Fruit fly (Drosophila melanogaster) whole organism, adult: ENCODE measurements around the gene Pmi.

Source experiments
- CG11617 ChIP-seq: fragments of 200-800 bp; sonication (Bioruptor generic); optimal IDR thresholded peaks from 2 replicates; lab custom pipeline; 2017; ENCODE audit warnings: mild to moderate bottlenecking, missing biosample characterization, missing genetic modification reagents, missing genetic modification characterization
- CG12768 ChIP-seq: fragments of 200-800 bp; sonication (Bioruptor generic); optimal IDR thresholded peaks from 2 replicates; lab custom pipeline; 2017; ENCODE audit warnings: missing biosample characterization, missing genetic modification characterization, mild to moderate bottlenecking, moderate library complexity, missing genetic modification reagents
- CG14711 ChIP-seq: fragments of 200-800 bp; sonication (Bioruptor generic); optimal IDR thresholded peaks from 2 replicates; lab custom pipeline; 2018; ENCODE audit warnings: missing biosample characterization, mild to moderate bottlenecking, missing genetic modification characterization, moderate library complexity
- CG1620 ChIP-seq: fragments of 200-800 bp; sonication (Bioruptor generic); optimal IDR thresholded peaks from 2 replicates; lab custom pipeline; 2016; ENCODE audit warnings: missing biosample characterization, missing genetic modification characterization
- CG33017 ChIP-seq: fragments of 200-800 bp; sonication (Bioruptor generic); optimal IDR thresholded peaks from 2 replicates; lab custom pipeline; 2018; ENCODE audit warnings: missing biosample characterization, mild to moderate bottlenecking, missing genetic modification characterization, moderate library complexity
- CG5204 ChIP-seq: fragments of 200-800 bp; sonication (Bioruptor generic); optimal IDR thresholded peaks from 2 replicates; lab custom pipeline; 2016; ENCODE audit warnings: missing biosample characterization, missing genetic modification characterization
- CG7045 ChIP-seq: fragments of 200-800 bp; sonication (Bioruptor generic); optimal IDR thresholded peaks from 2 replicates; lab custom pipeline; 2017; ENCODE audit warnings: missing biosample characterization, mild to moderate bottlenecking, missing genetic modification characterization
- CG7101 ChIP-seq: fragments of 200-800 bp; sonication (Bioruptor generic); optimal IDR thresholded peaks from 2 replicates; lab custom pipeline; 2018; ENCODE audit warnings: missing biosample characterization, mild to moderate bottlenecking, missing genetic modification characterization, moderate library complexity
- Clk ChIP-seq: fragments of 200-800 bp; sonication (Bioruptor generic); optimal IDR thresholded peaks from 2 replicates; lab custom pipeline; 2017; ENCODE audit warnings: missing biosample characterization, missing genetic modification characterization
- Crg-1 ChIP-seq: fragments of 200-800 bp; sonication (Bioruptor generic); optimal IDR thresholded peaks from 2 replicates; lab custom pipeline; 2016; ENCODE audit warnings: missing biosample characterization, missing genetic modification characterization
- Hr96 ChIP-seq: fragments of 200-800 bp; sonication (Bioruptor generic); optimal IDR thresholded peaks from 2 replicates; lab custom pipeline; 2016; ENCODE audit warnings: missing biosample characterization, missing genetic modification characterization
- Mnt ChIP-seq: fragments of 200-800 bp; sonication (Bioruptor generic); optimal IDR thresholded peaks from 2 replicates; lab custom pipeline; 2016; ENCODE audit warnings: missing biosample characterization, mild to moderate bottlenecking, missing genetic modification characterization
- bab1 ChIP-seq: fragments of 200-800 bp; sonication (Bioruptor generic); optimal IDR thresholded peaks from 3 replicates; lab custom pipeline; 2019; ENCODE audit warnings: missing biosample characterization, mild to moderate bottlenecking, missing genetic modification characterization, moderate library complexity
- cic ChIP-seq: fragments of 200-800 bp; sonication (Bioruptor generic); optimal IDR thresholded peaks from 2 replicates; lab custom pipeline; 2017; ENCODE audit warnings: missing biosample characterization, mild to moderate bottlenecking, missing genetic modification characterization, moderate library complexity
- cnc ChIP-seq, 2 experiments: fragments of >200 bp; optimal IDR thresholded peaks; 2 replicates each; lab custom pipeline; 2017
- kay ChIP-seq: fragments of 200-800 bp; sonication (Bioruptor generic); peaks from one replicate; lab custom pipeline; 2016; ENCODE audit warnings: missing biosample characterization, missing genetic modification characterization, borderline replicate concordance
- ovo ChIP-seq: fragments of 200-800 bp; sonication (Bioruptor generic); optimal IDR thresholded peaks from 2 replicates; lab custom pipeline; 2016; ENCODE audit warnings: missing biosample characterization, missing genetic modification characterization
- pad ChIP-seq: fragments of 200-800 bp; sonication (Bioruptor generic); optimal IDR thresholded peaks from 3 replicates; lab custom pipeline; 2017; ENCODE audit warnings: missing biosample characterization, missing genetic modification characterization, mild to moderate bottlenecking, moderate library complexity, missing genetic modification reagents
- tj ChIP-seq: fragments of 200-800 bp; sonication (Bioruptor generic); optimal IDR thresholded peaks from 3 replicates; lab custom pipeline; 2017; ENCODE audit warnings: missing biosample characterization, mild to moderate bottlenecking, missing genetic modification characterization, moderate library complexity
- toe ChIP-seq: fragments of 200-800 bp; sonication (Bioruptor generic); optimal IDR thresholded peaks from 2 replicates; lab custom pipeline; 2016; ENCODE audit warnings: missing biosample characterization, missing genetic modification characterization

Pmi gene

DNA sequence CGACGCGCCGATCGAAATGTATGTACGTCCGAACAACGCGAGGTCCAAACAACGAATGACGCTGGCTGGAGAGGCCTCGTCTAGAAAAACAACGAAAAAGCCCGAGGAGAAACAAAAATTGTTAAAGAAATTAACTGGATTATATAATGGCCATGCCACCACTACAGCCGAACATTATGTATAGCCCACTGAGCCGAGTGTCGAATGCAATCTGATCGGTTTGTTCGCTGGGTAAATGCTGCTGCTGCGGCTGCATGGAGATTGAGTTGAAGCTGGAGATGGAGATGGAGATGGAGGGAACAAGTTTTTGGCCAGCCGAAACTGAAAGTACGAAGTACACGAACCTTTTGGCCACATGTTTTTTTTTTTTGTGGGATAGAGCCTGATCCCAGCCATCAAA, 6.8 kb downstream of the Pmi start, which contains the start of gene Cralbp:
TSS of gene Cralbp (minus strand) at position 115 of the 400 bp plus-strand sequence.
- no peak for TF ChIP-seq toe (GFP tag; lab: Kevin White, UChicago)
- TF ChIP-seq pad (GFP tag; lab: Kevin White, UChicago), result no peak
- TF ChIP-seq CG7045 (GFP tag; lab: Kevin White, UChicago), result no peak
- no peak for TF ChIP-seq Clk (GFP tag; lab: Kevin White, UChicago)
- TF ChIP-seq cic, result no peak

- no peak for TF ChIP-seq CG7045 (GFP tag; lab: Kevin White, UChicago)
- no peak for TF ChIP-seq CG12768
- TF ChIP-seq bab1, result no peak
- no peak for TF ChIP-seq CG1620 (GFP tag; lab: Kevin White, UChicago)
- no peak for TF ChIP-seq cic
- TF ChIP-seq tj, result no peak
- TF ChIP-seq CG7101 (tag; lab: Kevin White, UChicago), result no peak
- TF ChIP-seq CG33017 (tag; lab: Kevin White, UChicago), result no peak
- no peak for TF ChIP-seq CG14711 (tag; lab: Kevin White, UChicago)
- no peak for TF ChIP-seq Hr96 (GFP tag; lab: Kevin White, UChicago)
- no peak for TF ChIP-seq kay (GFP tag; lab: Kevin White, UChicago)
- TF ChIP-seq Crg-1, result no peak
- TF ChIP-seq toe (GFP tag; lab: Kevin White, UChicago), result no peak
- no peak for TF ChIP-seq Clk (GFP tag; lab: Kevin White, UChicago)
- TF ChIP-seq ovo (GFP tag; lab: Kevin White, UChicago), result no peak
- TF ChIP-seq cnc (optimal IDR thresholded peaks at IDR 0.05; lab: Kevin White, UChicago), result no peak
- TF ChIP-seq CG11617 (GFP tag; lab: Kevin White, UChicago), result no peak
- TF ChIP-seq pad (GFP tag; lab: Kevin White, UChicago), result no peak
- TF ChIP-seq Mnt, result no peak
These were observed 7.6 kb downstream of the Pmi start for dm6 chr3L:5787476-5787875.

DNA sequence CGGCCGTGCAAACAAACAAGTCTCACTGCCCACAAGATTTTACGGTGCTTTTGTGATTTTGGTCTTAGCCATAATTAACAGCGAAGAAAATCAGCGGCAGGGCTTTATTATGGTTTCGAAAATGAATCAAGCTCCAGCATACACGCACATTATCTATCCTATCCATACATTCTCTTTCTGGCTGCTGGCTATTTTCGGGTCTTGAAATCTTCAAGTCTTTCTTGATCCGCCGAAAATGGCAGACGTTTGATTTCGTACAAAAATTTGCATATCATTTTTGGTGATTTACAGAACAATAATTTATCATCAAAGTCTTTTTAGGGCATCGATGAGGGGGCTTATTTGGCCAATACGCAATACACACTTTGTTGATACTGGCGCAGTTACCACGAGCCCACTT, 9.0 kb downstream of the Pmi start:
- TF ChIP-seq CG11617 (GFP tag; lab: Kevin White, UChicago), result no peak
- TF ChIP-seq bab1, result no peak
- TF ChIP-seq CG14711 (tag; lab: Kevin White, UChicago), result no peak
- TF ChIP-seq CG7045 (GFP tag; lab: Kevin White, UChicago), result no peak
- TF ChIP-seq CG1620 (GFP tag; lab: Kevin White, UChicago), result no peak
- TF ChIP-seq Clk (GFP tag; lab: Kevin White, UChicago), result no peak
- no peak for TF ChIP-seq CG33017 (tag; lab: Kevin White, UChicago)
- TF ChIP-seq pad (GFP tag; lab: Kevin White, UChicago), result no peak
- no peak for TF ChIP-seq Mnt
- TF ChIP-seq cic, result no peak
- TF ChIP-seq cnc (optimal IDR thresholded peaks at IDR 0.05; lab: Kevin White, UChicago), result no peak
- no peak for TF ChIP-seq ovo (GFP tag; lab: Kevin White, UChicago)
- no peak for TF ChIP-seq CG7101 (tag; lab: Kevin White, UChicago)
- TF ChIP-seq Crg-1, result no peak

dm6 chr3L:5789663-5790062, 9.8 kb downstream of the Pmi start:
- TF ChIP-seq pad (GFP tag; lab: Kevin White, UChicago) (no peak), CG7101 (tag; lab: Kevin White, UChicago) (peak; percentile 29), CG14711 (tag; lab: Kevin White, UChicago) (peak; percentile 37), bab1 (peak; percentile 23), CG12768 (no peak), CG33017 (tag; lab: Kevin White, UChicago) (peak; percentile 35)

DNA sequence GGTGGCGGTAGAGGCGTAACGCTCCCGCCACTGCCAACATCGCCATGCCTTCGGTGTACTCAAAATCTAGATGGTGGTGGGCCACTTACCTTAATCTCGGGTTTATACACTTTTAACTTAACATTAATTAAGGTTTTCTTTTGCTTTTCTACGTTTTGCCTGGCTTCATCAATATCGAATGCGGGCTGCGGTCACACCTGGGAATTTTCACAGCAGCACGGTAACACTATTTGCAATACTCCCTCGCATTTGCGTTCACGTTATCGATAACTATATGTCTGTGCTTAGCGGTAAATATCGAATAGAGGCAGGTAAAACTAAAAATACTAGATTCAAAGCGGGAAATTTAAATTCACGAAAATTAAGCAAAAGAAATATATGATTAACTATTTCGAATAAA, 14.1 kb downstream of the Pmi start, which contains the start of gene Bre1:
TSS of gene Bre1 (minus strand) at position 226 of the 400 bp plus-strand sequence.
- TF ChIP-seq bab1, result peak; percentile 24
- peak; percentile 4 for TF ChIP-seq CG14711 (tag; lab: Kevin White, UChicago)
- TF ChIP-seq toe (GFP tag; lab: Kevin White, UChicago), result no peak

DNA sequence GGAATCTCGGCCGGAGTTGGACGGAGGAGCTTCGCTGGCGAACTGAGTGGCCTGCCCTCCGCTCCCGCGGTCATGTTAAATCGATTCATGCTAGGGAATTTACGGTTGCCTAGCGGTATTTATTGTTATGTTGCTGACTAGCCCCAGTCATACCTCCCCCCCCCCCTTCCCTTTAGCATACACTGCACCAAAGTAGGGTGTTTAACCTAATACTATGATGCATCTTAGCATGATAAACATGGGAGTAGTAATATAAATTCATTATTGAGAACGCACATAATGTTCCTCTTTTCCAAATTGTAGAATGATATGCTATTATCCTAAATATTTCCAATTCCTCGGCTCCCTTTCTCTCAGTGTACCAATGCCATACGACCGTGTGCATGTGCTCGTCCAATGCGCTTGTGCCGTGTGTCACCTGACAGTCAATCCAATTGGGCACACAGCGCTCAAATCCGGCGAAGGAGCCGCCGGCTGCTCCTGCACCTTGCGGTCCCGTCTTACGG, 16.7 kb downstream of the Pmi start, which contains the start of gene Tektin-C:
TSS of gene Tektin-C (minus strand) at position 51 of the 506 bp plus-strand sequence.
- TF ChIP-seq kay (GFP tag; lab: Kevin White, UChicago) (no peak), CG33017 (tag; lab: Kevin White, UChicago) (no peak), CG12768 (no peak), CG11617 (GFP tag; lab: Kevin White, UChicago) (no peak), ovo (GFP tag; lab: Kevin White, UChicago) (no peak), CG14711 (tag; lab: Kevin White, UChicago) (no peak), toe (GFP tag; lab: Kevin White, UChicago) (no peak), CG7101 (tag; lab: Kevin White, UChicago) (no peak), Crg-1 (no peak), tj (no peak), pad (GFP tag; lab: Kevin White, UChicago) (no peak), CG1620 (GFP tag; lab: Kevin White, UChicago) (no peak), bab1 (no peak), cnc (optimal IDR thresholded peaks at IDR 0.05; lab: Kevin White, UChicago) (no peak), CG5204 (GFP tag; lab: Kevin White, UChicago) (no peak), Hr96 (GFP tag; lab: Kevin White, UChicago) (no peak), CG7045 (GFP tag; lab: Kevin White, UChicago) (no peak)

- TF ChIP-seq tj, result no peak
- no peak for TF ChIP-seq Hr96 (GFP tag; lab: Kevin White, UChicago)
- TF ChIP-seq pad (GFP tag; lab: Kevin White, UChicago), result no peak
- no peak for TF ChIP-seq cic
- no peak for TF ChIP-seq CG7045 (GFP tag; lab: Kevin White, UChicago)
- no peak for TF ChIP-seq CG14711 (tag; lab: Kevin White, UChicago)
- no peak for TF ChIP-seq kay (GFP tag; lab: Kevin White, UChicago)
These were observed 17.4 kb downstream of the Pmi start for dm6 chr3L:5797274-5797673.
